Fruit fly (Drosophila melanogaster): ENCODE results near the gene Sodh1.

DNA sequence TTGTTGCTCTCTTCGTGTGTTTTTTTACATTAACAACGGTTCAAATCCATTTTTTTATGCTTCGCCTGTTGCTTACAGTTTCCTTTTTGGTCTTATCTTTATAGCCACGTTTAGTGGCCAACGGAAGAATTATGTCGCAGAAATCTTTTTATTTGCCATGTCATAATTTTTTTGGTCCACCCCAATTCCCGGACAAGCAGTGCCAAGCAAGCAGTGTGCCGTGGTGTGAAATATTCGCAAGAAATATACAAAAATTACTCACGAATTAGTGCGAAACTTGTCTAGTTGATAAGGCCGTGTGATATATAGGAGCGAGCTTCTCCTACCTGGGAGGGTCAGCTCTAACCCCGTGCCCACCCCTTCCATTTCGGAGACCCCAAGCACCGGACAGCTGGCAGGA is 11.2 kb upstream of the Sodh1 start:
- TF ChIP-seq Abd-B (GFP tag; optimal IDR thresholded peaks at IDR 0.05) (no peak), Mio (GFP tag; optimal IDR thresholded peaks at IDR 0.05) (no peak), pan (optimal IDR thresholded peaks at IDR 0.05) (no peak), psq (GFP tag; optimal IDR thresholded peaks at IDR 0.05) (no peak), Dfd (GFP tag; optimal IDR thresholded peaks at IDR 0.05) (no peak)
